5 fruit fly cellular contexts compared by ENCODE assay signal in genomic region chrX:10783374-10784064, dm6.
A peak's percentile ranks its signal among the peaks of the same experiment; 100 is the strongest.
TF ChIP-seq lines count a peak whose summit lies in the region.

No protein-coding gene starts in this region.

- TF ChIP-seq CTCF in whole organism, embryonic (GFP tag; optimal IDR thresholded peaks at IDR 0.05; lab: Kevin White, UChicago): no peak

TF ChIP-seq in whole organism, adult, 20 proteins besides CTCF, POLR2A, EP300 and RAD21:
- TF ChIP-seq kay (GFP tag; lab: Kevin White, UChicago; ENCODE audit: borderline replicate concordance): peak; percentile 81
- TF ChIP-seq cic (GFP tag; optimal IDR thresholded peaks at IDR 0.05; lab: Kevin White, UChicago): peak; percentile 12
- TF ChIP-seq CG12768 (GFP tag; optimal IDR thresholded peaks at IDR 0.05; lab: Kevin White, UChicago): no peak
TF ChIP-seq in whole organism, adult: peak in this region for 2.

TF ChIP-seq in whole organism, embryonic, 481 proteins besides CTCF, POLR2A, EP300 and RAD21 (continues in another document):
- TF ChIP-seq CG12299 (tag; optimal IDR thresholded peaks at IDR 0.05; lab: Kevin White, UChicago) (no peak), Pdp1 (GFP tag; optimal IDR thresholded peaks at IDR 0.05; lab: Kevin White, UChicago) (peak in 1 of 2 experiments; percentile 96), cg (GFP tag; optimal IDR thresholded peaks at IDR 0.05; lab: Kevin White, UChicago) (no peak), H2.0 (GFP tag; IDR thresholded peaks at IDR 0.05; lab: Robert Waterston, UW) (no peak), Sry-β (GFP tag; optimal IDR thresholded peaks at IDR 0.05; lab: Kevin White, UChicago) (no peak), tin (GFP tag; optimal IDR thresholded peaks at IDR 0.05; lab: Kevin White, UChicago) (no peak), CkIIα-i1 (GFP tag; IDR thresholded peaks at IDR 0.05; lab: Robert Waterston, UW) (no peak), CG15514 (GFP tag; optimal IDR thresholded peaks at IDR 0.05; lab: Kevin White, UChicago) (no peak), YL-1 (GFP tag; optimal IDR thresholded peaks at IDR 0.05; lab: Kevin White, UChicago) (peak; percentile 23), CG14667 (GFP tag; IDR thresholded peaks at IDR 0.05; lab: Robert Waterston, UW) (no peak), CG8359 (GFP tag; optimal IDR thresholded peaks at IDR 0.05; lab: Kevin White, UChicago; ENCODE audit: borderline replicate concordance) (no peak), chinmo (GFP tag; IDR thresholded peaks at IDR 0.05; lab: Robert Waterston, UW; ENCODE audit: partially characterized antibody) (0 out of 4 replicates have a peak, but pooled peaks have one; percentile 59), CG6765 (GFP tag; optimal IDR thresholded peaks at IDR 0.05; lab: Kevin White, UChicago) (no peak), CG8089 (GFP tag; optimal IDR thresholded peaks at IDR 0.05; lab: Kevin White, UChicago) (no peak), Ets65A (GFP tag; lab: Kevin White, UChicago) (no peak), sd (tag; optimal IDR thresholded peaks at IDR 0.05; lab: Kevin White, UChicago) (peak; percentile 23), Nf-YC (tag; optimal IDR thresholded peaks at IDR 0.05; lab: Kevin White, UChicago) (peak; percentile 85), CG17186 (GFP tag; optimal IDR thresholded peaks at IDR 0.05; lab: Kevin White, UChicago) (no peak), CG33213 (GFP tag; optimal IDR thresholded peaks at IDR 0.05; lab: Kevin White, UChicago) (no peak), CG10321 (GFP tag; IDR thresholded peaks at IDR 0.05; lab: Robert Waterston, UW) (peak; percentile 87), CG17912 (GFP tag; optimal IDR thresholded peaks at IDR 0.05; lab: Kevin White, UChicago) (no peak), crol (GFP tag; IDR thresholded peaks at IDR 0.05; lab: Robert Waterston, UW) (no peak)

TF ChIP-seq in whole organism, prepupa, 60 proteins besides CTCF, POLR2A, EP300 and RAD21:
- TF ChIP-seq Sox15 (GFP tag; optimal IDR thresholded peaks at IDR 0.05; lab: Kevin White, UChicago) (no peak), Eip78C (GFP tag; lab: Kevin White, UChicago) (peak; percentile 2), Sox14 (GFP tag; optimal IDR thresholded peaks at IDR 0.05; lab: Kevin White, UChicago) (no peak), spab (GFP tag; optimal IDR thresholded peaks at IDR 0.05; lab: Kevin White, UChicago) (no peak), CG11762 (GFP tag; optimal IDR thresholded peaks at IDR 0.05; lab: Kevin White, UChicago; ENCODE audit: insufficient read depth) (no peak), svp (GFP tag; lab: Kevin White, UChicago) (peak; percentile 48), vri (GFP tag; optimal IDR thresholded peaks at IDR 0.05; lab: Kevin White, UChicago) (peak; percentile 97), CG11294 (GFP tag; IDR thresholded peaks at IDR 0.05; lab: Robert Waterston, UW) (no peak), dac (GFP tag; optimal IDR thresholded peaks at IDR 0.05; lab: Kevin White, UChicago) (no peak)

TF ChIP-seq in whole organism, pupa, 21 proteins besides CTCF, POLR2A, EP300 and RAD21:
- TF ChIP-seq rn (GFP tag; IDR thresholded peaks at IDR 0.05; lab: Robert Waterston, UW) (no peak), CG32121 (GFP tag; IDR thresholded peaks at IDR 0.05; lab: Robert Waterston, UW) (0 out of 2 replicates have a peak, but pooled peaks have one; percentile 12)
TF ChIP-seq in whole organism, pupa: peak in this region for 1.

TF ChIP-seq in whole organism, wandering third instar larva, 38 proteins besides CTCF, POLR2A, EP300 and RAD21:
- TF ChIP-seq CrebA (GFP tag; optimal IDR thresholded peaks at IDR 0.05; lab: Kevin White, UChicago; ENCODE audit: borderline replicate concordance) (peak; percentile 48), dl (GFP tag; optimal IDR thresholded peaks at IDR 0.05; lab: Kevin White, UChicago; ENCODE audit: insufficient read depth in 1 of 2, partially characterized antibody in 2 of 2) (no peak)
TF ChIP-seq in whole organism, wandering third instar larva: peak in this region for 1.
